Worm (Caenorhabditis elegans) whole organism, young adult: Measurements from ENCODE around the gene F21C10.19.

Source experiments
- C17E4.6 ChIP-seq: fragments of 200-800 bp; sonication (Bioruptor generic); IDR thresholded peaks from 2 replicates; pipeline ENCODE4 v1.3.6; 2022; ENCODE audit warnings: missing genetic modification reagents, missing genetic modification characterization, missing compliant biosample characterization
- hlh-26 ChIP-seq: fragments of 200-800 bp; sonication (Bioruptor generic); conservative IDR thresholded peaks from 2 replicates; pipeline ENCODE4 v1.3.6; 2022; ENCODE audit warnings: missing genetic modification reagents, missing genetic modification characterization, missing compliant biosample characterization

DNA sequence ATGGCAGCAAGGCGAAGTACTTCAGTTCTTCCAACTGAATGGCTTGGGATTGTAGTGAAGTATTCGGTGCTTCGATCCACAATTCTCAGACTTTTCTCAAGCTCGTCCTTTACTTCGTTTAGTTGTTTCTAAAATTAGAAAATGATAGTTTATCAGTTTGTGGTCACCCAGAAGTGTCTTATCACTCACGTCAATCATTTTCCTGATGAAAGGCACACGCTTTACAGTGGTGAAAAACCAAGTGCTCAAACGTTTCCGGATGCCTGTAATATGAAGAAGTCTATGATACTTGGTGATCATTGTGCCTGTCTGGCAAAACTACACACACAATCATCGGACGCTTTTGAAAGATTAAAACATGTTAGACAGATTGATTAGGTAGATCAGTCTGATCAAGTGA is 15.3 kb downstream of the F21C10.19 start:
- TF ChIP-seq hlh-26 (GFP tag; lab: Robert Waterston, UW) (no peak), C17E4.6 (no peak)
